Fruit fly (Drosophila melanogaster) whole organism, embryonic: ENCODE measurements around the gene CG16734.

Source experiments
- B-H2 ChIP-seq: fragments of 200-800 bp; sonication (Bioruptor generic); optimal IDR thresholded peaks from 2 replicates; lab custom pipeline; 2018; ENCODE audit warnings: missing biosample characterization, mild to moderate bottlenecking, missing genetic modification characterization
- C15 ChIP-seq: fragments of 200-800 bp; sonication (Bioruptor generic); IDR thresholded peaks from 3 replicates; pipeline ENCODE4 v1.3.6; 2022; ENCODE audit warnings: missing biosample characterization, missing genetic modification characterization
- CG10321 ChIP-seq: fragments of 200-800 bp; sonication (Bioruptor generic); IDR thresholded peaks from 2 replicates; pipeline ENCODE4 v1.3.6; 2022; ENCODE audit warnings: missing biosample characterization, missing genetic modification characterization
- CG10565 ChIP-seq: fragments of 200-800 bp; sonication (Bioruptor generic); optimal IDR thresholded peaks from 3 replicates; lab custom pipeline; 2016; ENCODE audit warnings: missing biosample characterization, mild to moderate bottlenecking, missing genetic modification characterization
- CG12104 ChIP-seq: fragments of 200-800 bp; sonication (Bioruptor generic); optimal IDR thresholded peaks from 3 replicates; lab custom pipeline; 2016; ENCODE audit warnings: missing biosample characterization, missing genetic modification characterization
- CG12219 ChIP-seq: fragments of 200-800 bp; sonication (Bioruptor generic); optimal IDR thresholded peaks from 3 replicates; lab custom pipeline; 2018; ENCODE audit warnings: missing biosample characterization, mild to moderate bottlenecking, missing genetic modification characterization
- CG14441 ChIP-seq: fragments of 200-800 bp; sonication (Bioruptor generic); IDR thresholded peaks from 2 replicates; pipeline ENCODE4 v1.3.6; 2022; ENCODE audit warnings: missing biosample characterization, missing genetic modification characterization
- CG17912 ChIP-seq: fragments of 200-800 bp; sonication (Bioruptor generic); optimal IDR thresholded peaks from 2 replicates; lab custom pipeline; 2018; ENCODE audit warnings: missing biosample characterization, mild to moderate bottlenecking, missing genetic modification characterization
- CG18476 ChIP-seq: fragments of 200-800 bp; sonication (Bioruptor generic); optimal IDR thresholded peaks from 2 replicates; lab custom pipeline; 2016; ENCODE audit warnings: missing biosample characterization, mild to moderate bottlenecking, missing genetic modification characterization
- CG32772 ChIP-seq: fragments of 200-800 bp; sonication (Bioruptor generic); IDR thresholded peaks from 2 replicates; pipeline ENCODE4 v1.3.6; 2022; ENCODE audit warnings: missing biosample characterization, missing genetic modification characterization
- CG34376 ChIP-seq: fragments of 200-800 bp; sonication (Bioruptor generic); optimal IDR thresholded peaks from 2 replicates; lab custom pipeline; 2018; ENCODE audit warnings: missing biosample characterization, mild to moderate bottlenecking, missing genetic modification characterization
- CG4282 ChIP-seq: fragments of 200-800 bp; sonication (Bioruptor generic); optimal IDR thresholded peaks from 2 replicates; lab custom pipeline; 2016; ENCODE audit warnings: missing biosample characterization, missing genetic modification characterization
- CG4730 ChIP-seq: fragments of 200-800 bp; sonication (Bioruptor generic); IDR thresholded peaks from 2 replicates; pipeline ENCODE4 v1.3.6; 2022; ENCODE audit warnings: missing biosample characterization, missing genetic modification characterization
- CG9215 ChIP-seq: fragments of 200-800 bp; sonication (Bioruptor generic); IDR thresholded peaks from 2 replicates; pipeline ENCODE4 v1.3.6; 2022; ENCODE audit warnings: missing biosample characterization, missing genetic modification characterization
- CG9797 ChIP-seq: fragments of 200-800 bp; sonication (Bioruptor generic); optimal IDR thresholded peaks from 3 replicates; lab custom pipeline; 2018; ENCODE audit warnings: missing biosample characterization, mild to moderate bottlenecking, missing genetic modification characterization
- CG9817 ChIP-seq: fragments of 200-800 bp; sonication (Bioruptor generic); optimal IDR thresholded peaks from 2 replicates; lab custom pipeline; 2018; ENCODE audit warnings: missing biosample characterization, mild to moderate bottlenecking, missing genetic modification characterization, moderate library complexity
- Camta ChIP-seq: fragments of 200-800 bp; sonication (Bioruptor generic); optimal IDR thresholded peaks from 2 replicates; lab custom pipeline; 2016; ENCODE audit warnings: missing biosample characterization, missing genetic modification characterization
- D ChIP-seq, 2 experiments: fragments of 200-800 bp in 1 of 2; fragments of >200 bp in 1 of 2; sonication (Bioruptor generic) in 1 of 2; optimal IDR thresholded peaks; 2 replicates in 1 of 2; 3 replicates in 1 of 2; lab custom pipeline; 2017; ENCODE audit warnings: mild to moderate bottlenecking in 1 of 2, missing biosample characterization in 1 of 2, missing genetic modification characterization in 1 of 2, missing genetic modification reagents in 1 of 2
- Doc2 ChIP-seq: fragments of 200-800 bp; sonication (Bioruptor generic); IDR thresholded peaks from 2 replicates; pipeline ENCODE4 v1.3.6; 2022; ENCODE audit warnings: missing biosample characterization, missing genetic modification characterization
- Drgx ChIP-seq: fragments of 200-800 bp; sonication (Bioruptor generic); IDR thresholded peaks from 2 replicates; pipeline ENCODE4 v1.3.6; 2022; ENCODE audit warnings: missing biosample characterization, missing genetic modification characterization
- Hand ChIP-seq: fragments of 200-800 bp; sonication (Bioruptor generic); optimal IDR thresholded peaks from 2 replicates; lab custom pipeline; 2017; ENCODE audit warnings: mild to moderate bottlenecking, missing biosample characterization, missing genetic modification reagents, missing genetic modification characterization
- Hmr ChIP-seq: fragments of 200-800 bp; sonication (Bioruptor generic); optimal IDR thresholded peaks from 3 replicates; lab custom pipeline; 2017; ENCODE audit warnings: mild to moderate bottlenecking, missing biosample characterization, missing genetic modification reagents, missing genetic modification characterization
- Hr3 ChIP-seq: fragments of 200-800 bp; sonication (Bioruptor generic); optimal IDR thresholded peaks from 3 replicates; lab custom pipeline; 2016; ENCODE audit warnings: missing biosample characterization, missing genetic modification characterization
- Hr51 ChIP-seq, 2 experiments: fragments of 200-800 bp; sonication (Bioruptor generic); optimal IDR thresholded peaks; 2 replicates in 1 of 2; 3 replicates in 1 of 2; lab custom pipeline; 2016 to 2018; ENCODE audit warnings: missing biosample characterization in 2 of 2, missing genetic modification characterization in 2 of 2, mild to moderate bottlenecking in 1 of 2, moderate library complexity in 1 of 2
- Hr78 ChIP-seq, 2 experiments: fragments of 200-800 bp in 1 of 2; fragments of >200 bp in 1 of 2; sonication (Bioruptor generic) in 1 of 2; optimal IDR thresholded peaks; 2 replicates each; lab custom pipeline; 2017 to 2019; ENCODE audit warnings: missing biosample characterization in 2 of 2, missing genetic modification characterization in 2 of 2, mild to moderate bottlenecking in 1 of 2, moderate library complexity in 1 of 2
- MESR4 ChIP-seq: fragments of 200-800 bp; sonication (Bioruptor generic); optimal IDR thresholded peaks from 2 replicates; lab custom pipeline; 2018; ENCODE audit warnings: missing biosample characterization, mild to moderate bottlenecking, missing genetic modification characterization, moderate library complexity
- Vsx1 ChIP-seq: fragments of 200-800 bp; sonication (Bioruptor generic); optimal IDR thresholded peaks from 2 replicates; lab custom pipeline; 2017; ENCODE audit warnings: missing biosample characterization, mild to moderate bottlenecking, missing genetic modification characterization, missing genetic modification reagents
- ac ChIP-seq: fragments of 200-800 bp; sonication (Bioruptor generic); optimal IDR thresholded peaks from 3 replicates; lab custom pipeline; 2017; ENCODE audit warnings: missing biosample characterization, mild to moderate bottlenecking, missing genetic modification characterization
- aop ChIP-seq: fragments of 200-800 bp; sonication (Bioruptor generic); IDR thresholded peaks from 2 replicates; pipeline ENCODE4 v1.3.6; 2022; ENCODE audit warnings: missing biosample characterization, missing genetic modification characterization
- az2 ChIP-seq: fragments of 200-800 bp; sonication (Bioruptor generic); optimal IDR thresholded peaks from 3 replicates; lab custom pipeline; 2016; ENCODE audit warnings: missing biosample characterization, missing genetic modification characterization
- bcd ChIP-seq: fragments of 200-800 bp; sonication (Bioruptor generic); optimal IDR thresholded peaks from 2 replicates; lab custom pipeline; 2017; ENCODE audit warnings: missing biosample characterization, mild to moderate bottlenecking, missing genetic modification characterization
- bsh ChIP-seq, 2 experiments: fragments of 200-800 bp; sonication (Bioruptor generic); optimal IDR thresholded peaks; 2 replicates each; lab custom pipeline; 2017 to 2018; ENCODE audit warnings: mild to moderate bottlenecking in 2 of 2, missing biosample characterization in 2 of 2, missing genetic modification characterization in 2 of 2, moderate library complexity in 1 of 2
- cad ChIP-seq: fragments of >200 bp; optimal IDR thresholded peaks from 2 replicates; lab custom pipeline; 2017; ENCODE audit warnings: missing biosample characterization, missing genetic modification characterization
- chinmo ChIP-seq: fragments of 200-800 bp; sonication (Bioruptor generic); IDR thresholded peaks from 4 replicates; pipeline ENCODE4 v1.3.6; 2022; ENCODE audit warnings: missing biosample characterization, missing genetic modification characterization; ENCODE audit not compliant: partially characterized antibody
- corto ChIP-seq: fragments of 200-800 bp; sonication (Bioruptor generic); optimal IDR thresholded peaks from 2 replicates; lab custom pipeline; 2016; ENCODE audit warnings: missing biosample characterization, mild to moderate bottlenecking, missing genetic modification characterization, moderate library complexity
- cwo ChIP-seq: fragments of 200-800 bp; sonication (Bioruptor generic); optimal IDR thresholded peaks from 3 replicates; lab custom pipeline; 2017; ENCODE audit warnings: missing biosample characterization, missing genetic modification characterization, mild to moderate bottlenecking, moderate library complexity, missing genetic modification reagents
- dati ChIP-seq: fragments of 200-800 bp; sonication (Bioruptor generic); IDR thresholded peaks from 2 replicates; pipeline ENCODE4 v1.3.6; 2022; ENCODE audit warnings: missing biosample characterization, missing genetic modification characterization
- eve ChIP-seq, 2 experiments: fragments of >200 bp; optimal IDR thresholded peaks; 2 replicates each; lab custom pipeline; 2017; ENCODE audit warnings: missing biosample characterization in 2 of 2, missing genetic modification characterization in 2 of 2
- gcm2 ChIP-seq: fragments of 200-800 bp; sonication (Bioruptor generic); optimal IDR thresholded peaks from 2 replicates; lab custom pipeline; 2016; ENCODE audit warnings: missing biosample characterization, missing genetic modification characterization
- grau ChIP-seq: fragments of 200-800 bp; optimal IDR thresholded peaks from 3 replicates; lab custom pipeline; 2019; ENCODE audit warnings: missing biosample characterization, mild to moderate bottlenecking, missing genetic modification characterization, moderate library complexity
- ham ChIP-seq: fragments of 200-800 bp; sonication (Bioruptor generic); IDR thresholded peaks from 2 replicates; pipeline ENCODE4 v1.3.6; 2022; ENCODE audit warnings: missing biosample characterization, missing genetic modification characterization
- jigr1 ChIP-seq: fragments of 200-800 bp; sonication (Bioruptor generic); IDR thresholded peaks from 3 replicates; pipeline ENCODE4 v1.3.6; 2022; ENCODE audit warnings: missing biosample characterization, missing genetic modification characterization
- mld ChIP-seq: fragments of 200-800 bp; sonication (Bioruptor generic); IDR thresholded peaks from 3 replicates; pipeline ENCODE4 v1.3.6; 2022; ENCODE audit warnings: missing biosample characterization, missing genetic modification characterization; ENCODE audit not compliant: partially characterized antibody
- nerfin-1 ChIP-seq: fragments of 200-800 bp; sonication (Bioruptor generic); optimal IDR thresholded peaks from 3 replicates; lab custom pipeline; 2019; ENCODE audit warnings: missing biosample characterization, mild to moderate bottlenecking, missing genetic modification characterization, moderate library complexity
- pnt ChIP-seq: fragments of 200-800 bp; sonication (Bioruptor generic); optimal IDR thresholded peaks from 3 replicates; lab custom pipeline; 2016; ENCODE audit warnings: missing biosample characterization, missing genetic modification characterization
- rib ChIP-seq: fragments of 200-800 bp; sonication (Bioruptor generic); IDR thresholded peaks from 2 replicates; pipeline ENCODE4 v1.3.6; 2022; ENCODE audit warnings: missing biosample characterization, missing genetic modification characterization
- vnd ChIP-seq: fragments of 200-800 bp; sonication (Bioruptor generic); IDR thresholded peaks from 3 replicates; pipeline ENCODE4 v1.3.6; 2022; ENCODE audit warnings: missing biosample characterization, missing genetic modification characterization; ENCODE audit not compliant: partially characterized antibody
- wdn ChIP-seq: fragments of 200-800 bp; sonication (Bioruptor generic); IDR thresholded peaks from 2 replicates; pipeline ENCODE4 v1.3.6; 2022; ENCODE audit warnings: missing biosample characterization, missing genetic modification characterization

CG16734 gene

DNA sequence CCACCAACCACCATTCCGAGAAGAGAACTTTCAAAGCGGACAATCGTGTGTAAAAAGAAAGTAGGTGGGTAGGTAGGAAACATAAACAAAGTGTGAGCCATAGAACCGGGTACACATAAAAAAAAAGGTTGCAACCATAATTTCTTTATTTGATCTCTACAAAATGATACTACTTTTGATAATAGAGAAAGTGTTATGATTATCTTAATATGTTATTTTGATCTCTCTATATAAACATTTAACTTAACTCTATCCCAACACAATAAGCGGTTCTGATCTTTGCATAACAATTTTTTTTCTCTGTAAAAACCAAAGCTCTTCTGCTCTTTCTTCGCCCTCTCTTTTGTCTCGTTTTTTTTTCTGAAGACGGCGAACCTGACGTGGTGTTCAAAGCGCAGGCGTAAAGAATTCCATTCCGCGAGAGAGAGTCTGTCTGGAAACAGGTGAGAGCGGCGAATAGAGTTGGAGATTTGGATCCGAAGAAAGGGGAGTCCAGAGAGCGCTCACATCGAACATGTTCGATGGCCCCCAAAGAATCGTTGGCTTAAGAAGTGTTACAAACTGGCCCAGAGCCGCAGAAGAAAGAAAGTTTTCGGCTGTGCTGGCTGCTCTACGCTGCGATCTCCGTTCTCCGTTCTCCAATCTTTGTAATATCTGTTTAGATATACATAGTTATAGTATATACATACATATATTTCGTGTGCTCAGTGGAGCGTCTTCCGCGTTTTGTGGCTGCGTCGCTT is 7.8 kb upstream of the CG16734 start (continued):
- TF ChIP-seq Camta (peak; percentile 45), Hmr (GFP tag; lab: Kevin White, UChicago) (no peak), CG9817 (peak; percentile 29), CG14441 (GFP tag; lab: Robert Waterston, UW) (no peak), D (optimal IDR thresholded peaks at IDR 0.05; lab: Kevin White, UChicago) (no peak), D (GFP tag; optimal IDR thresholded peaks at IDR 0.05; lab: Kevin White, UChicago) (peak; percentile 78), mld (GFP tag; lab: Robert Waterston, UW) (no peak), ac (GFP tag; lab: Kevin White, UChicago) (no peak), nerfin-1 (peak; percentile 80), az2 (GFP tag; lab: Kevin White, UChicago) (peak; percentile 67), Vsx1 (no peak), MESR4 (no peak), CG12104 (GFP tag; lab: Kevin White, UChicago) (peak; percentile 56), eve (GFP tag; optimal IDR thresholded peaks at IDR 0.05; lab: Kevin White, UChicago) (no peak), pnt (GFP tag; lab: Kevin White, UChicago) (peak; percentile 10), CG9797 (GFP tag; lab: Kevin White, UChicago) (no peak), CG18476 (peak; percentile 42), cwo (GFP tag; lab: Kevin White, UChicago) (peak; percentile 17), CG32772 (GFP tag; lab: Robert Waterston, UW) (peak; percentile 44; the same call in 1 of the 2 replicates), CG4282 (GFP tag; lab: Kevin White, UChicago) (no peak), B-H2 (GFP tag; lab: Kevin White, UChicago) (no peak), CG17912 (GFP tag; lab: Kevin White, UChicago) (no peak), CG10321 (no peak), vnd (GFP tag; lab: Robert Waterston, UW) (no peak), ham (no peak), CG10565 (GFP tag; lab: Kevin White, UChicago) (no peak), Hand (no peak), CG9215 (GFP tag; lab: Robert Waterston, UW) (no peak), rib (no peak), gcm2 (GFP tag; lab: Kevin White, UChicago) (no peak), bcd (GFP tag; lab: Kevin White, UChicago) (peak; percentile 60), jigr1 (GFP tag; lab: Robert Waterston, UW) (no peak), chinmo (GFP tag; lab: Robert Waterston, UW) (no peak), dati (GFP tag; lab: Robert Waterston, UW) (no peak), CG34376 (GFP tag; lab: Kevin White, UChicago) (no peak), Hr51 (GFP tag; optimal IDR thresholded peaks at IDR 0.05; lab: Kevin White, UChicago) (peak in 1 of 2 experiments; percentile 2), Drgx (GFP tag; lab: Robert Waterston, UW) (peak; percentile 63), Doc2 (GFP tag; lab: Robert Waterston, UW) (no peak), wdn (GFP tag; lab: Robert Waterston, UW) (no peak), Hr3 (GFP tag; lab: Kevin White, UChicago) (peak; percentile 55), CG4730 (peak; percentile 46; the same call in 1 of the 2 replicates), grau (peak; percentile 64), CG12219 (GFP tag; lab: Kevin White, UChicago) (peak; percentile 67), corto (GFP tag; lab: Kevin White, UChicago) (peak; percentile 39), cad (GFP tag; lab: Kevin White, UChicago) (no peak), Hr78 (GFP tag; optimal IDR thresholded peaks at IDR 0.05; lab: Kevin White, UChicago) (peak in 1 of 2 experiments; percentile 53), bsh (GFP tag; optimal IDR thresholded peaks at IDR 0.05; lab: Kevin White, UChicago) (peak; percentile 74 to 90), aop (GFP tag; lab: Robert Waterston, UW) (no peak), C15 (GFP tag; lab: Robert Waterston, UW) (no peak)
